Fruit fly (Drosophila melanogaster): ENCODE data around the gene Cox10.

The Cox10 gene

DNA sequence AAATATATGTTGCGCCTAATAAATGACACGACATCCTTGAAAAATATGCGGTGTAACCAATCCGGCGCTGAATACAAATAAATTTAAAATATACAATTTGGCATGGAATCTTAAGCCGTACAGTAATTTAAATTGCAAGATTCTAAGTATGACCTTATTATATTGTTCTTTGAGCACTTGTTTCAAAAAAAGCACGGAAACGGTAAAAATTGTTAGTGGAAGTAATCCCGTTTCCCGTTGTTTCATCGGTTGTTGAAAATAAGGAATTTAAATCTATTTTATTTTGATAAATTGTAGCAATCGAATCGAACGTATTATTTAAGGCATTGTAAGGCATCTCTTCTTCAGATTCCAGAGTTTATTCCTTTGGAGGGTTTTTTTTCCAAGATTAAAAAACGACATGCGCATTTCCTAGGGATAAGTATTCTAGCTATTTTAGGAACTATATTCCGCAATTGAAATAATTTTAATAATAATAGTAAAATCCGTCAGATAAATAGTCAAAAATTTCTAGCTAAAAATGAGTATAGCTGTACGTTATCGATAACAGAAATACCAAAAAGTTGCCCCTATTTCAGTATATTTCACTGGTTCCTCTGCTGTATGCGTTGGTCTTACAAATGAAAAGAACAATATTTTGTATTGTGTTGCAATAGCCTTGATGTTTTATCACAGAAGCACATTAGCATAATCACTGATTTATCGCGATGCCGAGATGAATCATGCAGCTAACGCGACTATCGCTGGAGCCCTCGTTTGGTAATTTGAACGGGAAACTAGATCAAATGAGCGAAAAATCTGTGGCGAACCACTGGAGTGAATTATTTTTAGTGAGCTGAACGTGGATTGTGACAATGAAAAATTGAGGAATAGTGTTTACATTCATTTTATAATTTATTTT, 2.1 kb downstream of the Cox10 start, which contains the start of gene GATAd (continued):
- TF ChIP-seq Neu2 (GFP tag; optimal IDR thresholded peaks at IDR 0.05; ENCODE audit: borderline replicate concordance) (no peak), Tbp (GFP tag; optimal IDR thresholded peaks at IDR 0.05) (peak; percentile 64), CG9609 (GFP tag; optimal IDR thresholded peaks at IDR 0.05) (no peak), CG9797 (GFP tag; optimal IDR thresholded peaks at IDR 0.05) (peak; percentile 52), zen (tag; optimal IDR thresholded peaks at IDR 0.05) (peak; percentile 23), twi (tag; optimal IDR thresholded peaks at IDR 0.05) (no peak), lola (GFP tag; optimal IDR thresholded peaks at IDR 0.05) (no peak), gfzf (GFP tag; optimal IDR thresholded peaks at IDR 0.05) (peak; percentile 58), CG11247 (GFP tag; IDR thresholded peaks at IDR 0.05) (no peak), so (GFP tag; IDR thresholded peaks at IDR 0.05) (no peak), CG2875 (GFP tag; optimal IDR thresholded peaks at IDR 0.05) (no peak), CG1647 (GFP tag; optimal IDR thresholded peaks at IDR 0.05) (no peak), Hsf (GFP tag; optimal IDR thresholded peaks at IDR 0.05) (no peak), CG13894 (tag; optimal IDR thresholded peaks at IDR 0.05) (no peak), tin (GFP tag; optimal IDR thresholded peaks at IDR 0.05) (no peak), dan (GFP tag; IDR thresholded peaks at IDR 0.05) (no peak), nau (GFP tag; optimal IDR thresholded peaks at IDR 0.05) (no peak), crc (GFP tag; optimal IDR thresholded peaks at IDR 0.05) (no peak), CG17829 (tag; optimal IDR thresholded peaks at IDR 0.05) (peak; percentile 43), cato (GFP tag; optimal IDR thresholded peaks at IDR 0.05; ENCODE audit: borderline replicate concordance) (no peak), bbx (GFP tag; IDR thresholded peaks at IDR 0.05; ENCODE audit: partially characterized antibody) (0 out of 2 replicates have a peak, but pooled peaks have one; percentile 16), cas (GFP tag; IDR thresholded peaks at IDR 0.05) (no peak), B-H2 (GFP tag; optimal IDR thresholded peaks at IDR 0.05) (no peak), CG3847 (GFP tag; IDR thresholded peaks at IDR 0.05) (no peak)

DNA sequence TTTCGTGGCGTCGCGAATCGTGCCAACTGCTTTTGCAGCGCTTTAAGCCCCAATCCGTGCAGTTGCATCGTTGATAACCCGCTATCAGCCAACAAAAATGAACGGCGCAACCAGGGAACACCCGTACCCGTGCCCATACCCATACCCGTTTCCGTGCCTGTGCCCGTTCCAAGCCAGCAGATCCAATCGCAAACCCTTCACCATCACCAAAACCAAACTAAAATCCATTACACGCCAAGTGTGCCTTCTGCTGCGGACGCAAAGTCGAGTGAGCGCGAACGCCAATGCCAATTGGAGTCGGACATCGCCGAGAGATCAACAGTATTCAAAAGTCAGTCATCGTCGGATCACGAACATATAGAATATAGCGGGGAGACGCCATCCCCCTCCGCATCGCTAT, 2.9 kb downstream of the Cox10 start:
- TF ChIP-seq CG2120 (GFP tag; optimal IDR thresholded peaks at IDR 0.05), result no peak
- TF ChIP-seq wdn (GFP tag; IDR thresholded peaks at IDR 0.05), result no peak
- 0 out of 2 replicates have a peak, but pooled peaks have one; percentile 15 for TF ChIP-seq CG17328 (GFP tag; IDR thresholded peaks at IDR 0.05)
- no peak for TF ChIP-seq MTF-1 (GFP tag; optimal IDR thresholded peaks at IDR 0.05; ENCODE audit: borderline replicate concordance)
- TF ChIP-seq Stat92E (GFP tag; optimal IDR thresholded peaks at IDR 0.05), result no peak
- no peak for TF ChIP-seq CG6175 (GFP tag; IDR thresholded peaks at IDR 0.05)
- peak; percentile 21 for TF ChIP-seq Elba2 (GFP tag; optimal IDR thresholded peaks at IDR 0.05)
- TF ChIP-seq YL-1 (GFP tag; optimal IDR thresholded peaks at IDR 0.05), result no peak
- TF ChIP-seq CG14860 (GFP tag; IDR thresholded peaks at IDR 0.05; ENCODE audit: partially characterized antibody), result no peak
- TF ChIP-seq mld (GFP tag; IDR thresholded peaks at IDR 0.05; ENCODE audit: partially characterized antibody), result 0 out of 3 replicates have a peak, but pooled peaks have one; percentile 50
- no peak for TF ChIP-seq tna (GFP tag; IDR thresholded peaks at IDR 0.05; ENCODE audit: partially characterized antibody)
- TF ChIP-seq CG12299 (tag; optimal IDR thresholded peaks at IDR 0.05), result no peak
- TF ChIP-seq Opbp (GFP tag; IDR thresholded peaks at IDR 0.05; ENCODE audit: partially characterized antibody), result no peak
- TF ChIP-seq Bdp1 (GFP tag; optimal IDR thresholded peaks at IDR 0.05), result no peak
- peak; percentile 71 for TF ChIP-seq Med (GFP tag)
- no peak for TF ChIP-seq CG8359 (GFP tag; optimal IDR thresholded peaks at IDR 0.05; ENCODE audit: borderline replicate concordance)
- TF ChIP-seq CG4360 (GFP tag; IDR thresholded peaks at IDR 0.05), result 0 out of 2 replicates have a peak, but pooled peaks have one; percentile 6

Measured in whole organism, embryonic.